Fruit fly (Drosophila melanogaster) whole organism, embryonic: ENCODE data around the gene CG14282.

ENCODE experiments used
- Abd-B ChIP-seq: fragments of 200-800 bp; sonication (Bioruptor generic); optimal IDR thresholded peaks from 2 replicates; lab custom pipeline; 2018; ENCODE audit warnings: missing biosample characterization, mild to moderate bottlenecking, missing genetic modification characterization, moderate library complexity
- CG10654 ChIP-seq: fragments of 200-800 bp; sonication (Bioruptor generic); optimal IDR thresholded peaks from 2 replicates; lab custom pipeline; 2016; ENCODE audit warnings: missing biosample characterization, missing genetic modification characterization
- CG1233 ChIP-seq: fragments of 200-800 bp; sonication (Bioruptor generic); optimal IDR thresholded peaks from 4 replicates; lab custom pipeline; 2018; ENCODE audit warnings: missing biosample characterization, mild to moderate bottlenecking, missing genetic modification characterization
- CG15601 ChIP-seq: fragments of 200-800 bp; sonication (Bioruptor generic); optimal IDR thresholded peaks from 3 replicates; lab custom pipeline; 2019; ENCODE audit warnings: missing biosample characterization, mild to moderate bottlenecking, missing genetic modification characterization, moderate library complexity
- CG17829 ChIP-seq: fragments of 200-800 bp; optimal IDR thresholded peaks from 2 replicates; lab custom pipeline; 2019; ENCODE audit warnings: missing biosample characterization, mild to moderate bottlenecking, missing genetic modification characterization, moderate library complexity
- CG18011 ChIP-seq: fragments of 200-800 bp; sonication (Bioruptor generic); optimal IDR thresholded peaks from 2 replicates; lab custom pipeline; 2017; ENCODE audit warnings: missing biosample characterization, missing genetic modification characterization, mild to moderate bottlenecking, moderate library complexity, missing genotype
- CG18262 ChIP-seq: fragments of 200-800 bp; optimal IDR thresholded peaks from 3 replicates; lab custom pipeline; 2019; ENCODE audit warnings: missing biosample characterization, mild to moderate bottlenecking, missing genetic modification characterization, moderate library complexity
- CG31388 ChIP-seq: fragments of 200-800 bp; sonication (Bioruptor generic); optimal IDR thresholded peaks from 2 replicates; lab custom pipeline; 2016; ENCODE audit warnings: missing biosample characterization, missing genetic modification characterization
- CG3407 ChIP-seq: fragments of 200-800 bp; sonication (Bioruptor generic); optimal IDR thresholded peaks from 2 replicates; lab custom pipeline; 2018; ENCODE audit warnings: missing biosample characterization, mild to moderate bottlenecking, missing genetic modification characterization
- CG3726 ChIP-seq: fragments of 200-800 bp; sonication (Bioruptor generic); IDR thresholded peaks from 3 replicates; pipeline ENCODE4, ENCODE4 v1.3.6; 2022; ENCODE audit warnings: missing biosample characterization, missing genetic modification characterization
- CG42726 ChIP-seq: fragments of 200-800 bp; sonication (Bioruptor generic); IDR thresholded peaks from 2 replicates; pipeline ENCODE4 v1.3.6; 2022; ENCODE audit warnings: missing biosample characterization, missing genetic modification characterization; ENCODE audit not compliant: partially characterized antibody
- CG4328 ChIP-seq: fragments of 200-800 bp; sonication (Bioruptor generic); optimal IDR thresholded peaks from 3 replicates; lab custom pipeline; 2017; ENCODE audit warnings: missing biosample characterization, missing genetic modification reagents, missing genetic modification characterization
- CG5245 ChIP-seq: fragments of 200-800 bp; sonication (Bioruptor generic); optimal IDR thresholded peaks from 3 replicates; lab custom pipeline; 2016; ENCODE audit warnings: missing biosample characterization, missing genetic modification characterization
- CG6813 ChIP-seq: fragments of 200-800 bp; sonication (Bioruptor generic); optimal IDR thresholded peaks from 2 replicates; lab custom pipeline; 2017; ENCODE audit warnings: missing biosample characterization, missing genetic modification characterization, mild to moderate bottlenecking, moderate library complexity, missing genetic modification reagents
- CG7357 ChIP-seq: fragments of 200-800 bp; sonication (Bioruptor generic); IDR thresholded peaks from 3 replicates; pipeline ENCODE4 v1.3.6; 2022; ENCODE audit warnings: missing biosample characterization, missing genetic modification characterization
- CG7372 ChIP-seq: fragments of 200-800 bp; sonication (Bioruptor generic); IDR thresholded peaks from 2 replicates; pipeline ENCODE4 v1.3.6; 2022; ENCODE audit warnings: missing biosample characterization, missing genetic modification characterization
- CG7745 ChIP-seq: fragments of 200-800 bp; sonication (Bioruptor generic); optimal IDR thresholded peaks from 2 replicates; lab custom pipeline; 2018; ENCODE audit warnings: missing biosample characterization, mild to moderate bottlenecking, missing genetic modification characterization, moderate library complexity
- CG8765 ChIP-seq: fragments of 200-800 bp; sonication (Bioruptor generic); IDR thresholded peaks from 2 replicates; pipeline ENCODE4 v1.3.6; 2022; ENCODE audit warnings: missing biosample characterization, missing genetic modification characterization
- Ets97D ChIP-seq: fragments of 200-800 bp; sonication (Bioruptor generic); optimal IDR thresholded peaks from 3 replicates; lab custom pipeline; 2016; ENCODE audit warnings: missing biosample characterization, missing genetic modification characterization
- HHEX ChIP-seq: fragments of 200-800 bp; sonication (Bioruptor generic); optimal IDR thresholded peaks from 3 replicates; lab custom pipeline; 2017; ENCODE audit warnings: missing biosample characterization, mild to moderate bottlenecking, missing genetic modification characterization, missing genetic modification reagents
- HLH4C ChIP-seq: fragments of 200-800 bp; sonication (Bioruptor generic); IDR thresholded peaks from 3 replicates; pipeline ENCODE4 v1.3.6; 2022; ENCODE audit warnings: missing biosample characterization, missing genetic modification characterization; ENCODE audit not compliant: partially characterized antibody
- Hey ChIP-seq: fragments of 200-800 bp; sonication (Bioruptor generic); optimal IDR thresholded peaks from 3 replicates; lab custom pipeline; 2018; ENCODE audit warnings: missing biosample characterization, mild to moderate bottlenecking, missing genetic modification characterization
- HmgZ ChIP-seq: fragments of 200-800 bp; sonication (Bioruptor generic); optimal IDR thresholded peaks from 2 replicates; lab custom pipeline; 2018; ENCODE audit warnings: missing biosample characterization, mild to moderate bottlenecking, missing genetic modification characterization
- Hmx ChIP-seq: fragments of 200-800 bp; sonication (Bioruptor generic); optimal IDR thresholded peaks from 2 replicates; lab custom pipeline; 2016; ENCODE audit warnings: missing biosample characterization, missing genetic modification characterization
- Kr ChIP-seq: fragments of 200-800 bp; sonication (Bioruptor generic); optimal IDR thresholded peaks from 2 replicates; lab custom pipeline; 2017; ENCODE audit warnings: missing biosample characterization, mild to moderate bottlenecking, missing genetic modification characterization
- Lhr ChIP-seq: fragments of 200-800 bp; sonication (Bioruptor generic); optimal IDR thresholded peaks from 3 replicates; lab custom pipeline; 2017; ENCODE audit warnings: mild to moderate bottlenecking, missing biosample characterization, missing genetic modification reagents, missing genetic modification characterization
- MTF-1 ChIP-seq: fragments of 200-800 bp; sonication (Bioruptor generic); optimal IDR thresholded peaks from 2 replicates; lab custom pipeline; 2018; ENCODE audit warnings: missing biosample characterization, mild to moderate bottlenecking, missing genetic modification characterization, borderline replicate concordance
- Mad ChIP-seq: fragments of 200-800 bp; sonication (Bioruptor generic); optimal IDR thresholded peaks from 2 replicates; lab custom pipeline; 2016; ENCODE audit warnings: missing biosample characterization, missing genetic modification characterization
- PHDP ChIP-seq: fragments of 200-800 bp; sonication (Bioruptor generic); optimal IDR thresholded peaks from 3 replicates; lab custom pipeline; 2018; ENCODE audit warnings: missing biosample characterization, mild to moderate bottlenecking, missing genetic modification characterization, moderate library complexity
- TFAM ChIP-seq: fragments of 200-800 bp; sonication (Bioruptor generic); optimal IDR thresholded peaks from 2 replicates; lab custom pipeline; 2017; ENCODE audit warnings: missing biosample characterization, missing genetic modification characterization, inconsistent platforms
- Trl ChIP-seq, 3 experiments: fragments of >200 bp in 2 of 3; fragments of 200-800 bp in 1 of 3; sonication (Bioruptor generic) in 1 of 3; optimal IDR thresholded peaks; 2 replicates in 1 of 3; 3 replicates in 2 of 3; lab custom pipeline; 2016 to 2017; ENCODE audit warnings: missing biosample characterization in 1 of 3, missing genetic modification characterization in 1 of 3
- cad ChIP-seq: fragments of >200 bp; optimal IDR thresholded peaks from 2 replicates; lab custom pipeline; 2017; ENCODE audit warnings: missing biosample characterization, missing genetic modification characterization
- caup ChIP-seq: fragments of 200-800 bp; sonication (Bioruptor generic); optimal IDR thresholded peaks from 3 replicates; lab custom pipeline; 2017; ENCODE audit warnings: missing biosample characterization, mild to moderate bottlenecking, missing genetic modification characterization, moderate library complexity; ENCODE audit not compliant: severe bottlenecking
- cwo ChIP-seq: fragments of 200-800 bp; sonication (Bioruptor generic); optimal IDR thresholded peaks from 3 replicates; lab custom pipeline; 2017; ENCODE audit warnings: missing biosample characterization, missing genetic modification characterization, mild to moderate bottlenecking, moderate library complexity, missing genetic modification reagents
- jumu ChIP-seq: fragments of 200-800 bp; sonication (Bioruptor generic); optimal IDR thresholded peaks from 3 replicates; lab custom pipeline; 2016; ENCODE audit warnings: missing biosample characterization, missing genetic modification characterization
- kah ChIP-seq: fragments of 200-800 bp; sonication (Bioruptor generic); optimal IDR thresholded peaks from 2 replicates; lab custom pipeline; 2018; ENCODE audit warnings: missing biosample characterization, mild to moderate bottlenecking, missing genetic modification characterization
- luna ChIP-seq: fragments of 200-800 bp; sonication (Bioruptor generic); optimal IDR thresholded peaks from 2 replicates; lab custom pipeline; 2016; ENCODE audit warnings: missing biosample characterization, missing genetic modification characterization
- pb ChIP-seq: fragments of 200-800 bp; sonication (Bioruptor generic); optimal IDR thresholded peaks from 3 replicates; lab custom pipeline; 2016; ENCODE audit warnings: missing biosample characterization, missing genetic modification characterization
- pfk ChIP-seq: fragments of 200-800 bp; sonication (Bioruptor generic); optimal IDR thresholded peaks from 2 replicates; lab custom pipeline; 2018; ENCODE audit warnings: missing biosample characterization, mild to moderate bottlenecking, missing genetic modification characterization, moderate library complexity
- pita ChIP-seq: fragments of 200-800 bp; sonication (Bioruptor generic); optimal IDR thresholded peaks from 2 replicates; lab custom pipeline; 2017; ENCODE audit warnings: missing biosample characterization, mild to moderate bottlenecking, missing genetic modification characterization
- sisA ChIP-seq: fragments of 200-800 bp; sonication (Bioruptor generic); IDR thresholded peaks from 2 replicates; pipeline ENCODE4 v1.3.6; 2022; ENCODE audit warnings: missing biosample characterization, missing genetic modification characterization
- slp2 ChIP-seq: fragments of 200-800 bp; sonication (Bioruptor generic); optimal IDR thresholded peaks from 2 replicates; lab custom pipeline; 2016; ENCODE audit warnings: missing biosample characterization, missing genetic modification characterization
- sr ChIP-seq: fragments of 200-800 bp; sonication (Bioruptor generic); IDR thresholded peaks from 3 replicates; pipeline ENCODE4 v1.3.6; 2022; ENCODE audit warnings: missing biosample characterization, missing genetic modification characterization
- tgo ChIP-seq: fragments of 200-800 bp; sonication (Bioruptor generic); IDR thresholded peaks from 3 replicates; pipeline ENCODE4 v1.3.6; 2022; ENCODE audit warnings: missing biosample characterization, missing genetic modification characterization
- tll ChIP-seq, 2 experiments: fragments of 200-800 bp in 1 of 2; fragments of >200 bp in 1 of 2; sonication (Bioruptor generic) in 1 of 2; optimal IDR thresholded peaks; 2 replicates each; lab custom pipeline; 2017 to 2019; ENCODE audit warnings: missing biosample characterization in 2 of 2, missing genetic modification characterization in 2 of 2, mild to moderate bottlenecking in 1 of 2, moderate library complexity in 1 of 2
- trh ChIP-seq: fragments of 200-800 bp; sonication (Bioruptor generic); optimal IDR thresholded peaks from 2 replicates; lab custom pipeline; 2016; ENCODE audit warnings: missing biosample characterization, missing genetic modification characterization
- usp ChIP-seq: fragments of >200 bp; optimal IDR thresholded peaks from 2 replicates; lab custom pipeline; 2017; ENCODE audit warnings: missing biosample characterization, missing genetic modification characterization
- vvl ChIP-seq: fragments of 200-800 bp; sonication (Bioruptor generic); IDR thresholded peaks from 2 replicates; pipeline ENCODE4 v1.3.6; 2022; ENCODE audit warnings: missing biosample characterization, missing genetic modification characterization

The CG14282 gene

DNA sequence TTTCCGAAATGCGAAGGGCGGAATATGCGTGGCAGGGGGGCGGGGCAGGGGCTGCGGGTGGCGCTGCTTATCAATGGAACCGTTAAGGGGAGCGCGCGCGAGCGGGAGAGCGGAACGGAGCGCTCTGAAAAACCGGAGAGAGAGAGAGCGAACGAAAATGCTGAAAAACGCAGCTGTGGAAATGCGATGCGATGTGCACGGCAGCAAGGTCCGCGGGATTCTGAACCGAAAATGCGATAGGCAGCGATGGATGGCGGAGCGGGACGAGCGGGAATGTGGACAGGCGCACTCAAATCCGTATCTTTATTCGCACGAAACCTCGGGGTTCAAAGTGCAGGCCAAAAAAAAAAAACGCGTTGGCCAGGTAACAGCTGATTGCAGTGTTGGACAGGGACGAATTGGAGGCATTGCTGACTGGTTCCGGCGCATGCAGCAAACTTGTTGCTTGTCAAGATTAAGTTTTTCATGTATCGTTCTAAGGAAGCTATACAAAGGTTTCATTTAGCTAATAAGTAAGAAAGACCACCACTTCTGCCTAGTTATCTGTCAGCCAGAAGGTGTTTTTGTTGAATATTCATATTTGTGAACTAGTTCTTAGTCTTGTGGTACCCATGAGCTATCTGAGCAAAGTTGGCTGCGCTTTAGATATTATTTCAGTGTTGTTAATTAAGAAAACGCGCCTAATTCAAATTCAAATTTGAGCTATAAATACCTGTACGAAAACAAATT, 29.1 kb upstream of the CG14282 start, which contains the start of gene Ppcs (continued):
- TF ChIP-seq PHDP (tag; lab: Kevin White, UChicago): peak; percentile 2
- peak; percentile 4 for TF ChIP-seq Mad (GFP tag; lab: Kevin White, UChicago)
- TF ChIP-seq vvl: peak; percentile 22
- TF ChIP-seq CG18262 (tag; lab: Kevin White, UChicago): peak; percentile 48
- TF ChIP-seq CG3726 (GFP tag; lab: Robert Waterston, UW): no peak
- peak; percentile 19 for TF ChIP-seq CG18011
- peak; percentile 54 for TF ChIP-seq caup (GFP tag; lab: Kevin White, UChicago)
- no peak for TF ChIP-seq CG5245 (GFP tag; lab: Kevin White, UChicago)
- no peak for TF ChIP-seq tgo (GFP tag; lab: Robert Waterston, UW)
- TF ChIP-seq CG7745 (tag; lab: Kevin White, UChicago): no peak
- peak; percentile 74 for TF ChIP-seq CG1233 (GFP tag; lab: Kevin White, UChicago)
- TF ChIP-seq CG6813 (GFP tag; lab: Kevin White, UChicago): peak; percentile 27
- peak; percentile 68 for TF ChIP-seq pb (GFP tag; lab: Kevin White, UChicago)
- peak; percentile 38 for TF ChIP-seq luna (GFP tag; lab: Kevin White, UChicago)
- peak; percentile 39 for TF ChIP-seq slp2 (GFP tag; lab: Kevin White, UChicago)
- TF ChIP-seq jumu (GFP tag; lab: Kevin White, UChicago): peak; percentile 52
- TF ChIP-seq kah (GFP tag; lab: Kevin White, UChicago): no peak
- TF ChIP-seq usp (GFP tag; lab: Kevin White, UChicago): no peak
- TF ChIP-seq CG3407: peak; percentile 23
- peak; percentile 47 for TF ChIP-seq CG10654 (GFP tag; lab: Kevin White, UChicago)
- TF ChIP-seq Ets97D (GFP tag; lab: Kevin White, UChicago): peak; percentile 97
- peak; percentile 50 for TF ChIP-seq Abd-B (GFP tag; lab: Kevin White, UChicago)
- TF ChIP-seq trh (GFP tag; lab: Kevin White, UChicago): no peak
- peak; percentile 56 for TF ChIP-seq CG42726
- TF ChIP-seq cad: no peak
- TF ChIP-seq HHEX (GFP tag; lab: Kevin White, UChicago): peak; percentile 33
- no peak for TF ChIP-seq tll (GFP tag; optimal IDR thresholded peaks at IDR 0.05; lab: Kevin White, UChicago)
- TF ChIP-seq Trl (optimal IDR thresholded peaks at IDR 0.05; lab: Kevin White, UChicago): peak; percentile 88 to 96
- TF ChIP-seq Trl (GFP tag; optimal IDR thresholded peaks at IDR 0.05; lab: Kevin White, UChicago): peak; percentile 66
- TF ChIP-seq pita (GFP tag; lab: Kevin White, UChicago): no peak
- TF ChIP-seq sr (GFP tag; lab: Robert Waterston, UW): 0 out of 3 replicates have a peak, but pooled peaks have one; percentile 17
- TF ChIP-seq CG15601: peak; percentile 60
- TF ChIP-seq HLH4C (GFP tag; lab: Robert Waterston, UW): no peak
- no peak for TF ChIP-seq CG7372 (GFP tag; lab: Robert Waterston, UW)
- no peak for TF ChIP-seq TFAM (GFP tag; lab: Kevin White, UChicago)
- TF ChIP-seq CG4328 (GFP tag; lab: Kevin White, UChicago): peak; percentile 69
- TF ChIP-seq HmgZ (tag; lab: Kevin White, UChicago): peak; percentile 62
- no peak for TF ChIP-seq CG8765 (GFP tag; lab: Robert Waterston, UW)
- peak; percentile 35 for TF ChIP-seq MTF-1 (GFP tag; lab: Kevin White, UChicago)
- TF ChIP-seq Kr: no peak
- peak; percentile 86 for TF ChIP-seq Hey (tag; lab: Kevin White, UChicago)
- TF ChIP-seq CG31388 (GFP tag; lab: Kevin White, UChicago): no peak
- TF ChIP-seq sisA (GFP tag; lab: Robert Waterston, UW): peak; percentile 13; the same call in 1 of the 2 replicates
- TF ChIP-seq cwo (GFP tag; lab: Kevin White, UChicago): peak; percentile 59
- TF ChIP-seq pfk (GFP tag; lab: Kevin White, UChicago): peak; percentile 39
- no peak for TF ChIP-seq Hmx
- peak; percentile 69 for TF ChIP-seq Lhr (GFP tag; lab: Kevin White, UChicago)
- TF ChIP-seq CG17829 (tag; lab: Kevin White, UChicago): peak; percentile 10
- TF ChIP-seq CG7357 (GFP tag; lab: Robert Waterston, UW): no peak
